Worm (Caenorhabditis elegans): ENCODE results near the gene str-198.

- TF ChIP-seq flt-1 (GFP tag; IDR thresholded peaks at IDR 0.05) (no peak), med-1 (GFP tag; optimal IDR thresholded peaks at IDR 0.05; ENCODE audit: insufficient read depth) (no peak), cog-1 (tag; optimal IDR thresholded peaks at IDR 0.05) (no peak), klf-2 (GFP tag; conservative IDR thresholded peaks at IDR 0.05) (no peak), ref-1 (GFP tag; conservative IDR thresholded peaks at IDR 0.05) (no peak), ztf-23 (GFP tag; IDR thresholded peaks at IDR 0.05) (no peak), ztf-29 (GFP tag; IDR thresholded peaks at IDR 0.05) (no peak), T22C8.4 (GFP tag; IDR thresholded peaks at IDR 0.05) (no peak)
These were observed 43.1 kb downstream of the str-198 start, which contains the start of gene F22B8.3 for ce11 chrV:16090685-16091084.

Measured in whole organism, midembryonic.